Worm (Caenorhabditis elegans) whole organism, L1 larva: Measurements from ENCODE around the gene F10E9.7.
A peak's percentile ranks its signal among the peaks of the same experiment; 100 is the strongest.

ENCODE experiments used
- F16B12.6 ChIP-seq: fragments of 150-350 bp; optimal IDR thresholded peaks from 2 replicates; lab custom pipeline; 2014; ENCODE audit warnings: missing biosample characterization, missing genetic modification characterization
- Y116A8C.19 ChIP-seq: sonication (generic microtip); optimal IDR thresholded peaks from 2 replicates; lab custom pipeline; 2016; ENCODE audit warnings: missing compliant biosample characterization, missing genetic modification characterization, borderline replicate concordance
- aha-1 ChIP-seq: fragments of 150-350 bp; optimal IDR thresholded peaks from 2 replicates; lab custom pipeline; 2014; ENCODE audit warnings: missing biosample characterization, missing genetic modification characterization
- ama-1 ChIP-seq: fragments of 150-350 bp; optimal IDR thresholded peaks from 2 replicates; lab custom pipeline; 2014
- ceh-8 ChIP-seq: fragments of 200-800 bp; sonication (Bioruptor generic); optimal IDR thresholded peaks from 2 replicates; lab custom pipeline; 2018; ENCODE audit warnings: mild to moderate bottlenecking, missing genetic modification characterization, moderate library complexity, missing compliant biosample characterization
- ceh-88 ChIP-seq: fragments of 200-800 bp; sonication (Bioruptor generic); IDR thresholded peaks from 2 replicates; pipeline ENCODE4 v1.3.6; 2022; ENCODE audit warnings: missing genetic modification characterization, missing compliant biosample characterization
- dpl-1 ChIP-seq, 3 experiments: fragments of 150-350 bp in 2 of 3; sonication (generic microtip) in 1 of 3; optimal IDR thresholded peaks; 2 replicates each; lab custom pipeline; 2014 to 2017; ENCODE audit warnings: missing biosample characterization in 3 of 3, missing genetic modification characterization in 3 of 3, missing genetic modification reagents in 3 of 3
- dsc-1 ChIP-seq: sonication (generic microtip); optimal IDR thresholded peaks from 2 replicates; lab custom pipeline; 2016; ENCODE audit warnings: mild to moderate bottlenecking, missing genetic modification characterization, missing compliant biosample characterization
- efl-1 ChIP-seq, 4 experiments: fragments of 150-350 bp; optimal IDR thresholded peaks in 3 of 4; peaks in 1 of 4; 1 replicate in 1 of 4; 2 replicates in 3 of 4; lab custom pipeline; 2014; ENCODE audit warnings: missing biosample characterization in 2 of 4, missing genetic modification characterization in 2 of 4, missing genetic modification reagents in 2 of 4
- egl-27 ChIP-seq, 2 experiments: fragments of 150-350 bp in 1 of 2; sonication (generic microtip); optimal IDR thresholded peaks; 3 replicates each; lab custom pipeline; 2017 to 2018; ENCODE audit warnings: missing biosample characterization in 2 of 2, missing genetic modification characterization in 2 of 2, missing genetic modification reagents in 2 of 2
- elt-2 ChIP-seq: sonication (generic microtip); optimal IDR thresholded peaks from 2 replicates; lab custom pipeline; 2016; ENCODE audit warnings: missing genetic modification characterization, mild to moderate bottlenecking, inconsistent platforms, missing compliant biosample characterization, missing genetic modification reagents
- elt-3 ChIP-seq, 6 experiments: fragments of 150-350 bp in 1 of 6; sonication (generic microtip); optimal IDR thresholded peaks; 2 replicates each; lab custom pipeline; 2017 to 2018; ENCODE audit warnings: missing biosample characterization in 6 of 6, missing genetic modification characterization in 6 of 6, inconsistent platforms in 1 of 6
- ets-5 ChIP-seq: fragments of 200-800 bp; sonication (Bioruptor generic); IDR thresholded peaks from 2 replicates; pipeline ENCODE4 v1.3.6; 2022; ENCODE audit warnings: missing genetic modification characterization, missing compliant biosample characterization
- fkh-10 ChIP-seq: sonication (generic microtip); optimal IDR thresholded peaks from 2 replicates; lab custom pipeline; 2017; ENCODE audit warnings: missing biosample characterization, missing genetic modification reagents, missing genetic modification characterization
- fkh-4 ChIP-seq: sonication (generic microtip); optimal IDR thresholded peaks from 2 replicates; lab custom pipeline; 2016; ENCODE audit warnings: missing compliant biosample characterization, missing genetic modification characterization, borderline replicate concordance
- fkh-8 ChIP-seq: sonication (generic microtip); optimal IDR thresholded peaks from 2 replicates; lab custom pipeline; 2016; ENCODE audit warnings: mild to moderate bottlenecking, missing genetic modification characterization, missing compliant biosample characterization
- grh-1 ChIP-seq: fragments of 200-800 bp; sonication (Bioruptor generic); IDR thresholded peaks from 2 replicates; pipeline ENCODE4 v1.3.6; 2022; ENCODE audit warnings: missing genetic modification reagents, missing genetic modification characterization, missing compliant biosample characterization
- lin-13 ChIP-seq: fragments of 150-350 bp; optimal IDR thresholded peaks from 2 replicates; lab custom pipeline; 2014; ENCODE audit warnings: missing biosample characterization, missing genetic modification reagents, missing genetic modification characterization
- lin-14 ChIP-seq: fragments of 200-800 bp; sonication (Bioruptor generic); optimal IDR thresholded peaks from 2 replicates; lab custom pipeline; 2018; ENCODE audit warnings: mild to moderate bottlenecking, missing genetic modification characterization, moderate library complexity, missing compliant biosample characterization
- lin-35 ChIP-seq, 2 experiments: fragments of 150-350 bp; optimal IDR thresholded peaks; 2 replicates each; lab custom pipeline; 2014; ENCODE audit warnings: missing biosample characterization in 2 of 2, missing genetic modification characterization in 2 of 2, missing genetic modification reagents in 2 of 2
- mep-1 ChIP-seq: fragments of 150-350 bp; optimal IDR thresholded peaks from 2 replicates; lab custom pipeline; 2014; ENCODE audit warnings: missing biosample characterization, missing genetic modification characterization
- nhr-11 ChIP-seq: fragments of 150-350 bp; optimal IDR thresholded peaks from 2 replicates; lab custom pipeline; 2014; ENCODE audit warnings: missing biosample characterization, missing genetic modification characterization
- nhr-20 ChIP-seq: sonication (generic microtip); optimal IDR thresholded peaks from 2 replicates; lab custom pipeline; 2016; ENCODE audit warnings: mild to moderate bottlenecking, missing genetic modification characterization, missing compliant biosample characterization
- nhr-237 ChIP-seq: fragments of 150-350 bp; optimal IDR thresholded peaks from 2 replicates; lab custom pipeline; 2014; ENCODE audit warnings: missing biosample characterization, missing genetic modification characterization
- nhr-47 ChIP-seq: sonication (generic microtip); optimal IDR thresholded peaks from 2 replicates; lab custom pipeline; 2016; ENCODE audit warnings: mild to moderate bottlenecking, missing genetic modification characterization, moderate library complexity, missing compliant biosample characterization
- nhr-71 ChIP-seq: sonication (generic microtip); optimal IDR thresholded peaks from 2 replicates; lab custom pipeline; 2016; ENCODE audit warnings: mild to moderate bottlenecking, missing genetic modification characterization, moderate library complexity, missing compliant biosample characterization
- nhr-85 ChIP-seq: sonication (generic microtip); peaks from one replicate; lab custom pipeline; 2016; ENCODE audit warnings: missing genetic modification characterization, inconsistent platforms, missing compliant biosample characterization
- nhr-90 ChIP-seq: sonication (generic microtip); optimal IDR thresholded peaks from 2 replicates; lab custom pipeline; 2016; ENCODE audit warnings: mild to moderate bottlenecking, missing genetic modification characterization, missing compliant biosample characterization; ENCODE audit not compliant: poor library complexity
- pag-3 ChIP-seq: sonication (generic microtip); optimal IDR thresholded peaks from 2 replicates; lab custom pipeline; 2017; ENCODE audit warnings: missing genetic modification characterization, mild to moderate bottlenecking, missing compliant biosample characterization, antibody characterized with exemption, borderline replicate concordance; ENCODE audit not compliant: insufficient read depth
- snpc-4 ChIP-seq: fragments of 150-350 bp; optimal IDR thresholded peaks from 2 replicates; lab custom pipeline; 2014; ENCODE audit warnings: missing biosample characterization, missing genetic modification characterization
- sox-4 ChIP-seq: sonication (generic microtip); optimal IDR thresholded peaks from 2 replicates; lab custom pipeline; 2016; ENCODE audit warnings: missing genetic modification characterization, missing compliant biosample characterization
- swsn-7 ChIP-seq: sonication (generic microtip); optimal IDR thresholded peaks from 2 replicates; lab custom pipeline; 2016; ENCODE audit warnings: missing genetic modification characterization, missing compliant biosample characterization
- unc-30 ChIP-seq: sonication (generic microtip); optimal IDR thresholded peaks from 2 replicates; lab custom pipeline; 2017; ENCODE audit warnings: missing biosample characterization, missing genetic modification characterization
- unc-62 ChIP-seq: fragments of 150-350 bp; optimal IDR thresholded peaks from 2 replicates; lab custom pipeline; 2014; ENCODE audit warnings: missing biosample characterization, missing genetic modification reagents, missing genetic modification characterization
- vab-15 ChIP-seq: sonication (generic microtip); optimal IDR thresholded peaks from 2 replicates; lab custom pipeline; 2017; ENCODE audit warnings: missing genotype, mild to moderate bottlenecking, missing genetic modification characterization, missing compliant biosample characterization

F10E9.7 gene

DNA sequence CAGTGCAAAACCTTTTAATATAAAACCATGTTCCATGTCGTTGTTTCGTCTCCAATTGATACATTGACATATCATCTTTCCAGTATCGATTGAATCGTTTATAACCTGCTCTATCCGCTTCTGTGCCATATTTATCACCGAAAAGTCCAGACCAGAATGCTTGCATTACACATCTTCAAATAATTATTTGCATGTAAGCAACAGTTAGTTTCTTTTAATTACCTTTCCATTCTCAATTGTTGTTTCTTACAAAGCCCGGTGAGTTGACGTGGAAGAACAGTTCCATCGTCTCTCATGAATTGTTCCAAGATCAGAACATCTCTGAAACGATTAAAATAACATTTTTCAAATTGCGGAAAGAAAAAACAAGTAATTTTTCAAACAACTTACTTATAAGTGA, 24.0 kb upstream of the F10E9.7 start, which contains the start of gene iglr-2:
Gene iglr-2, minus strand, starts transcription at position 101 of the 400 bp plus-strand sequence.
- TF ChIP-seq snpc-4 (tag; lab: Kevin White, UChicago): no peak
- TF ChIP-seq elt-3 (tag; optimal IDR thresholded peaks at IDR 0.05; lab: Kevin White, UChicago): no peak
- TF ChIP-seq Y116A8C.19 (tag; lab: Kevin White, UChicago): no peak
- TF ChIP-seq nhr-237: no peak
- no peak for TF ChIP-seq ceh-88 (GFP tag; lab: Robert Waterston, UW)
- no peak for TF ChIP-seq fkh-4 (tag; lab: Kevin White, UChicago)
- no peak for TF ChIP-seq unc-62 (GFP tag; lab: Kevin White, UChicago)
- no peak for TF ChIP-seq fkh-10
- no peak for TF ChIP-seq sox-4
- TF ChIP-seq nhr-90: no peak
- TF ChIP-seq vab-15: no peak
- no peak for TF ChIP-seq aha-1
- TF ChIP-seq lin-14: no peak
- no peak for TF ChIP-seq unc-30 (tag; lab: Kevin White, UChicago)
- TF ChIP-seq ama-1 (lab: Kevin White, UChicago): no peak
- TF ChIP-seq pag-3 (tag; lab: Kevin White, UChicago): no peak
- no peak for TF ChIP-seq egl-27 (tag; optimal IDR thresholded peaks at IDR 0.05; lab: Kevin White, UChicago)
- no peak for TF ChIP-seq dpl-1 (GFP tag; optimal IDR thresholded peaks at IDR 0.05; lab: Kevin White, UChicago)
- TF ChIP-seq nhr-85 (tag; lab: Kevin White, UChicago): no peak
- TF ChIP-seq lin-13 (GFP tag; lab: Kevin White, UChicago): no peak

DNA sequence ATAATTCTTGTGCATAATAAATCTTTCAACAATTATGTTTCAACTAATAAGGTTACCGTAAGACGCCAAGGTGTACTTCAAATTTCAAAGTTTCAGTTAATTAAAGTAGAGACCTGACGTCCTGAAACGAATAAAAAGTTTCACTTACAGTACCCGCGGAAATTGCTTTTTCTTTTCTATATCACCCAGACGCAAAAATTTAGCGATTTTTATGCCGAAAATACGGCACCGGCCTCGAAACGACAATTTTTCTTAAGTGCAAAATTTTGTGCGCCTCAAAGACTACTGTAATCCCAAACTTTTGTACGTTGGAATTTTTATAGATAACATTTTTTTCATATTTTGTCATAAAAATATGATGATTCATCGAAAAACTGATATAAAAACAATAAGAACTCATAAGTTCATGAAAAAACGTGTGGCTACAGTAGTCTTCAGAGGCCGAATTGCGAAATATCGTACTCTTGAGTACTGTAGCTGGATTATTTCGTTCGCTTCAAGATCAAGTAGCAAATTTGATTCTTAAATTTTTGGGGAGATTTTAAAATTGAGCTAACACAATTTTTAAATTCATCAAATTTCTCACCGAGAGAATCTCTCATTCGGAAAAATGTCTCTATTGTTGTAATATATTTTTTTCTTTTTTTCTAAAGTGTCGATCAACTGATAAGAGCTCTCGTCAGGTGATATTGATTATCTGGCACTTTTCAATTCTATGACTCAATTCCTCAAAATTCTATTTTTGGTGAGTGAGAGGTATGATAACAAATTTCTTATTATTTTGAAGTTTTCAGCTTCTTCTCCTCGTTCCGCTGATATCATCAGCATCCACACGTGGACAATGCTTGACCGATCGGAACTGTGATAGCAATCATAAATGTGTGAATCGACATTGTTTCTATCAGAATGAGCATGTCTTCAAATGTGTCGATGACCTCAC, 18.6 kb upstream of the F10E9.7 start, which contains the start of gene ZC262.13:
Gene ZC262.13, plus strand, starts transcription at position 641 of the 940 bp plus-strand sequence.
- TF ChIP-seq lin-35 (GFP tag; optimal IDR thresholded peaks at IDR 0.05; lab: Kevin White, UChicago) (peak in 1 of 2 experiments; percentile 20), elt-2 (tag; lab: Kevin White, UChicago) (peak; percentile 82), ceh-8 (GFP tag; lab: Kevin White, UChicago) (no peak), efl-1 (optimal IDR thresholded peaks at IDR 0.05; lab: Kevin White, UChicago) (no peak), efl-1 (GFP tag; optimal IDR thresholded peaks at IDR 0.05 in 1 of 2; lab: Kevin White, UChicago) (peak in 1 of 2 experiments; percentile 70)

DNA sequence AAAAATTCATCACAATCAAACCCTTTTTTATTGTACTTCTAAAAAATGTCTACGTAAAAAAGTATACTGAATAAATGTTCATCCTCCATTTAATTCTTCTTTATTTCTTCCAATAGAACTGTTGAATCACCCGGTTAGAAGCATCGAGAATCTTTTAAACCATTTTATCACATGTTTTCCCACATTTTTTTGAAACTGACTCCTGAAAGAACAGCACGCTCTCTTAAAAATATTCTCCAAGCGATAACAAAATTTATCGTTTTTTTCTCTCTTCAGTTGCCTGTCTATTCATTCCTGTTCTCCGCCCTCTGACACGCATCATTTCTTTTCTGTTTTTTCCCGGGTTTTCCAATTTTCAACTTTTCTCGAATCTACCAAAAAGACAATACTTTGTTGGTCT, 17.2 kb upstream of the F10E9.7 start, which contains the start of gene F10E9.12:
Gene F10E9.12, plus strand, starts transcription at position 131 of the 400 bp plus-strand sequence.
- TF ChIP-seq grh-1 (no peak), efl-1 (optimal IDR thresholded peaks at IDR 0.05; lab: Kevin White, UChicago) (no peak), efl-1 (GFP tag; optimal IDR thresholded peaks at IDR 0.05 in 1 of 2; lab: Kevin White, UChicago) (peak in 1 of 2 experiments; percentile 34)
- TF ChIP-seq, all 84 proteins: peak for 1

DNA sequence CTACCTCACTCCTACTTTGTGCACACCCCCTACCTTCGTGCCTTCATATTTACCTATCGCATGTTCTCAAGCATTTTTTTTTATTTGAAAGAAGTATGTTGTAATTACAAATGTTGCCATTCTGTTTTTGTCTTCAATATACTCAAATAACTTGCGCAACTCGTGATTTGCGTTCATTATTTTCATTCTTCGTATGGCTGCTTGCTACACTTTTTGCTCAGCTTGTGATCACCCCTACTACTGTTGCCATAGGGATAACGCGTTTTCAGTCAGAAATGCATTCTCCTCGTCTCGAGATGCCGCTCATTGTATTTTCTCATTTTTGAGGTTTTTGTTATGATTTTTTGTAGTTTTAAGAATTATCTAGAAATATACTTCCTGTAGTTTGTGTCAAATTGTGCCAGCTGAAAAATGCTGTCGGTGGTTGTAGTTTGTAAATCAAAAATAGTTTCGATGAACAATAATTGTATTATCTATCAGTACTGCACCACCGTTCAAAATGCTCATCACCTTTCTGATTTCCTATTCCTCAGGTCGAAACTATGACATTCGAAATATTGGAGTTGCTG, 15.5 kb upstream of the F10E9.7 start, which contains the start of gene F10E9.1:
Gene F10E9.1, plus strand, starts transcription at position 519 of the 569 bp plus-strand sequence.
- TF ChIP-seq dsc-1 (tag; lab: Kevin White, UChicago) (peak; percentile 14), fkh-8 (tag; lab: Kevin White, UChicago) (peak; percentile 100), nhr-71 (tag; lab: Kevin White, UChicago) (peak; percentile 67), mep-1 (tag; lab: Kevin White, UChicago) (no peak), nhr-20 (peak; percentile 10), F16B12.6 (tag; lab: Kevin White, UChicago) (no peak), nhr-11 (tag; lab: Kevin White, UChicago) (peak; percentile 48), swsn-7 (tag; lab: Kevin White, UChicago) (peak; percentile 17), lin-14 (peak; percentile 20), ets-5 (GFP tag; lab: Robert Waterston, UW) (no peak), nhr-47 (tag; lab: Kevin White, UChicago) (peak; percentile 54)
